Worm (Caenorhabditis elegans) whole organism, midembryonic: Measurements from ENCODE around the gene srd-69.

ENCODE experiments used
- T22C8.4 ChIP-seq: fragments of 200-800 bp; sonication (Bioruptor generic); IDR thresholded peaks from 2 replicates; pipeline ENCODE4 v1.3.6; 2022; ENCODE audit warnings: missing genetic modification characterization, missing compliant biosample characterization
- cog-1 ChIP-seq: sonication (generic microtip); optimal IDR thresholded peaks from 2 replicates; lab custom pipeline; 2016; ENCODE audit warnings: missing genetic modification characterization, missing compliant biosample characterization
- flt-1 ChIP-seq: fragments of 200-800 bp; sonication (Bioruptor generic); IDR thresholded peaks from 2 replicates; pipeline ENCODE4 v1.3.6; 2022; ENCODE audit warnings: missing genetic modification characterization, missing compliant biosample characterization
- klf-2 ChIP-seq: fragments of 200-800 bp; sonication (Bioruptor generic); conservative IDR thresholded peaks from 2 replicates; pipeline ENCODE4 v1.3.6; 2022; ENCODE audit warnings: missing genetic modification reagents, missing genetic modification characterization, missing compliant biosample characterization
- med-1 ChIP-seq: sonication (generic microtip); optimal IDR thresholded peaks from 2 replicates; lab custom pipeline; 2017; ENCODE audit warnings: missing genetic modification characterization, mild to moderate bottlenecking, missing compliant biosample characterization, antibody characterized with exemption, missing genetic modification reagents; ENCODE audit not compliant: insufficient read depth
- ref-1 ChIP-seq: fragments of 200-800 bp; sonication (Bioruptor generic); conservative IDR thresholded peaks from 2 replicates; pipeline ENCODE4 v1.3.6; 2022; ENCODE audit warnings: missing genetic modification reagents, missing genetic modification characterization, missing compliant biosample characterization
- tab-1 ChIP-seq: fragments of 200-800 bp; sonication (Bioruptor generic); IDR thresholded peaks from 2 replicates; pipeline ENCODE4 v1.3.6; 2022; ENCODE audit warnings: missing genetic modification characterization, missing compliant biosample characterization
- ztf-23 ChIP-seq: fragments of 200-800 bp; sonication (Bioruptor generic); IDR thresholded peaks from 2 replicates; pipeline ENCODE4 v1.3.6; 2022; ENCODE audit warnings: missing genetic modification reagents, missing genetic modification characterization, missing compliant biosample characterization
- ztf-29 ChIP-seq: fragments of 200-800 bp; sonication (Bioruptor generic); IDR thresholded peaks from 2 replicates; pipeline ENCODE4 v1.3.6; 2022; ENCODE audit warnings: missing genetic modification reagents, missing genetic modification characterization, missing compliant biosample characterization

The srd-69 gene

ce11 chrIII:2362648-2363047 lies at the start of gene srd-69:
Gene srd-69 (plus strand): TSS chrIII:2362948.
- TF ChIP-seq ref-1 (GFP tag; lab: Robert Waterston, UW) (no peak), klf-2 (GFP tag; lab: Robert Waterston, UW) (no peak), med-1 (GFP tag; lab: Kevin White, UChicago) (no peak), cog-1 (tag; lab: Kevin White, UChicago) (no peak), ztf-23 (GFP tag; lab: Robert Waterston, UW) (no peak), flt-1 (no peak), tab-1 (GFP tag; lab: Robert Waterston, UW) (no peak), T22C8.4 (GFP tag; lab: Robert Waterston, UW) (no peak), ztf-29 (no peak)

- TF ChIP-seq cog-1 (tag; lab: Kevin White, UChicago) (no peak), ref-1 (GFP tag; lab: Robert Waterston, UW) (no peak), ztf-23 (GFP tag; lab: Robert Waterston, UW) (no peak), med-1 (GFP tag; lab: Kevin White, UChicago) (no peak), T22C8.4 (GFP tag; lab: Robert Waterston, UW) (no peak), tab-1 (GFP tag; lab: Robert Waterston, UW) (no peak), flt-1 (no peak), ztf-29 (no peak), klf-2 (GFP tag; lab: Robert Waterston, UW) (no peak)
Observed at ce11 chrIII:2313985-2314494, 48.7 kb upstream of the srd-69 start, which contains the start of the genes fbxa-66 and iffb-1. Gene fbxa-66 (minus strand): TSS chrIII:2314035. Gene iffb-1 (plus strand): TSS chrIII:2314436.

ce11 chrIII:2314678-2315077 lies 48.1 kb upstream of the srd-69 start:
- TF ChIP-seq tab-1 (GFP tag; lab: Robert Waterston, UW) = 0 out of 2 replicates have a peak, but pooled peaks have one; percentile 5
- no peak for TF ChIP-seq ref-1 (GFP tag; lab: Robert Waterston, UW)

DNA sequence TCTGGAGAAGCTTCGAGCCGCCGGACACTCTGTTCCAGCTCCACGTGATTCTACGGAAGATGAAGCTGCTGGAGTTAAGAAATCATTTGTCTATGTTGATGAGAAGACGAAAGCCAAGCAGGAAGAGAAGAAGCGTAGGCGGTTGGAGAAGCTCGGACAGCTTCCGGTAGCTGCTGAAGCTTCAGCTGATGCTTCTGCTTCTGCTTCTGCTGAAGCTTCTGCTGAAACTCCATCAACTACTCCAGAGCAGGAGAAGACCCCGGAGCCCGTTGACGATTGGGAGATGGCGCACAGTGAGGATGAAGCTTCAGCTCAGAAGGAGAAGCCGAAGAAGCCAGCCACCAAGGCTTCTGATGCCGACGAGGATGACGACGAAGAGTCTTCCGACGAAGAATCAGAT lies 46.3 kb upstream of the srd-69 start:
- TF ChIP-seq ztf-29 = no peak
- no peak for TF ChIP-seq cog-1 (tag; lab: Kevin White, UChicago)
- no peak for TF ChIP-seq med-1 (GFP tag; lab: Kevin White, UChicago)

DNA sequence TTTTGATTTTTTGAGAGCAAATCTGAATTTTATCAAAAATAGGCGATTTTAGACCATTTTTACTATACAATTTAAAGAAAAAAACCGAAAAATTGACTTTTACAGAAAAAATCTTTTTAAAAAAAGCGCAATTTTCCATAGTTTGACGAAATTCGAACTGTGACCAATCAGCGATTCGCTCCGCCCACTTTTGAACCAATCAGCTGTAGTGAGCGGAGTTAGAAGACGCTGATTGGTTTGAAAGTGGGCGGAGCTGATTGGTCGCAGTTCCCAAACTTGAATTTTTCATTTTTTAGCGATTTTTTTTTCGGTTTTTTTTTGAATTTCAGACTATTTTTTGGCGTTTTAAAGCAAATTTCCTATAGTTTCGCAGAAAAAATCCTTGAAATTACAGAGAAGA lies 38.0 kb upstream of the srd-69 start:
- TF ChIP-seq T22C8.4 (GFP tag; lab: Robert Waterston, UW) (no peak), ztf-29 (no peak), tab-1 (GFP tag; lab: Robert Waterston, UW) (no peak), klf-2 (GFP tag; lab: Robert Waterston, UW) (no peak), ztf-23 (GFP tag; lab: Robert Waterston, UW) (no peak), ref-1 (GFP tag; lab: Robert Waterston, UW) (no peak), cog-1 (tag; lab: Kevin White, UChicago) (no peak), flt-1 (no peak), med-1 (GFP tag; lab: Kevin White, UChicago) (no peak)

ce11 chrIII:2328612-2329011 lies 34.1 kb upstream of the srd-69 start:
- TF ChIP-seq T22C8.4 (GFP tag; lab: Robert Waterston, UW) (peak; percentile 78), klf-2 (GFP tag; lab: Robert Waterston, UW) (no peak), ztf-23 (GFP tag; lab: Robert Waterston, UW) (no peak), ztf-29 (no peak), flt-1 (no peak)

DNA sequence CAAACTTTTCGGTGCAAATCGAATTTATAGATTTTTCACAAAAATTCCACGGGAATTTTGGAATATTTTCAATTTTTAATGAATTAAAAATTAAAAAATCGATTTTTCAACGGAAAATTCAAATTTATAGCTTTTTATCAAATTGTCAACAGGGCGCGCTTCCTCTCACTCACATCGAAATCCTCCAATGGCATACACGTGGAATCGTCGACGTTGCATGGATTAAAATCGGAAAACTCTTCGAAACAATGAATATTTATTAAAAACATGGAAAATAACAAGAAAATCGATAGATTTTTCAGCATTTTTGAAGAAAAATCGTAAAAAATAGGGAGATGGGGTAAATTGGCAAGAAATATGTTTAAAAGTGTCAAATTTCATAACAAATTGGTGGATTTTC lies 33.4 kb upstream of the srd-69 start, which contains the start of gene Y54F10BM.12:
Y54F10BM.12 (minus strand) TSS at position 344 of the 400 bp plus-strand sequence.
- TF ChIP-seq klf-2 (GFP tag; lab: Robert Waterston, UW) = no peak
- TF ChIP-seq ztf-23 (GFP tag; lab: Robert Waterston, UW) = no peak
- TF ChIP-seq ztf-29 = no peak
- no peak for TF ChIP-seq flt-1
- TF ChIP-seq med-1 (GFP tag; lab: Kevin White, UChicago) = no peak
- no peak for TF ChIP-seq tab-1 (GFP tag; lab: Robert Waterston, UW)
- no peak for TF ChIP-seq ref-1 (GFP tag; lab: Robert Waterston, UW)
- TF ChIP-seq cog-1 (tag; lab: Kevin White, UChicago) = no peak
- TF ChIP-seq T22C8.4 (GFP tag; lab: Robert Waterston, UW) = no peak

- TF ChIP-seq flt-1 (no peak), cog-1 (tag; lab: Kevin White, UChicago) (no peak), med-1 (GFP tag; lab: Kevin White, UChicago) (no peak), klf-2 (GFP tag; lab: Robert Waterston, UW) (no peak), T22C8.4 (GFP tag; lab: Robert Waterston, UW) (no peak), ztf-23 (GFP tag; lab: Robert Waterston, UW) (no peak), ztf-29 (no peak)
Observed at ce11 chrIII:2330389-2330788, 32.4 kb upstream of the srd-69 start.

DNA sequence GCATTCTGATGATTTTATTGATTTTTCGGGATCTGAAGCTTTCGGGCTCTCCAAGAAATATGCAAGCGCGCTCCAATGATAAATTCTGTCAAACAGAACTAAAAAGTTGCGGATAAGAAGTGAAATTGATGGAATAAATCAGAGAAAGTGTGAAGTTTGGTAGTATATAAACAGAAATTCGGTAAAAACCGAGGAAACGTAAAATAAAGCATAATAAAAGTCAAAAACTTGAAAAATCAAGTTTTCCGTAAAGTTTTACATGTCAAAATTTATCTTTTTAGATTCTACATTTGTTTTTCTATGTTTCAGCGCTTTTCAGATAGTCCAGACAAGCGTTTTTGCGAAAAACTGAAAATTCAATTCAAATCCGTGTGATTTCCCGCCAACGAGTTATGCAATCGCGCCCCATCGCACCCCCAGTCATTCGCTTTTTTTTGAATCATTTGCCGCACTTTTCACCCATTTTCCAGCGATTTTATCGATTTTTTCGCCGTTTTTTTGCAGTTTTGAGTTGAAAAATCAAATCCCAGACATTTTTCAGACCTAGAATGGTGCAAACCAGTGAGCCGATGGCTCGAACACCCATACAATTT lies 31.6 kb upstream of the srd-69 start, which contains the start of the genes Y54F10BM.13 and ppm-1.D:
Y54F10BM.13 (minus strand) TSS at position 51 of the 593 bp plus-strand sequence.
ppm-1.D (plus strand) TSS at position 540 of the 593 bp plus-strand sequence.
- TF ChIP-seq flt-1 (no peak), cog-1 (tag; lab: Kevin White, UChicago) (no peak), med-1 (GFP tag; lab: Kevin White, UChicago) (no peak), klf-2 (GFP tag; lab: Robert Waterston, UW) (no peak), ztf-29 (no peak), ref-1 (GFP tag; lab: Robert Waterston, UW) (no peak), tab-1 (GFP tag; lab: Robert Waterston, UW) (no peak), T22C8.4 (GFP tag; lab: Robert Waterston, UW) (no peak)
